Fruit fly (Drosophila melanogaster) whole organism, embryonic: ENCODE data around the gene slow.

Experiments
- BEAF-32 ChIP-seq: fragments of 200-800 bp; sonication (Bioruptor generic); optimal IDR thresholded peaks from 3 replicates; lab custom pipeline; 2017; ENCODE audit warnings: missing biosample characterization, missing genetic modification characterization, mild to moderate bottlenecking, moderate library complexity, missing genetic modification reagents
- CG10565 ChIP-seq: fragments of 200-800 bp; sonication (Bioruptor generic); optimal IDR thresholded peaks from 3 replicates; lab custom pipeline; 2016; ENCODE audit warnings: missing biosample characterization, mild to moderate bottlenecking, missing genetic modification characterization
- CG11560 ChIP-seq: fragments of 200-800 bp; sonication (Bioruptor generic); IDR thresholded peaks from 3 replicates; pipeline ENCODE4 v1.3.6; 2022; ENCODE audit warnings: missing biosample characterization, missing genetic modification characterization
- CG12391 ChIP-seq: fragments of 200-800 bp; sonication (Bioruptor generic); optimal IDR thresholded peaks from 3 replicates; lab custom pipeline; 2018; ENCODE audit warnings: missing biosample characterization, mild to moderate bottlenecking, missing genetic modification characterization, moderate library complexity
- CG15011 ChIP-seq: fragments of 200-800 bp; sonication (Bioruptor generic); optimal IDR thresholded peaks from 3 replicates; lab custom pipeline; 2018; ENCODE audit warnings: missing biosample characterization, mild to moderate bottlenecking, missing genetic modification characterization
- CG1602 ChIP-seq: fragments of 200-800 bp; sonication (Bioruptor generic); optimal IDR thresholded peaks from 3 replicates; lab custom pipeline; 2016; ENCODE audit warnings: missing biosample characterization, missing genetic modification characterization
- CG1603 ChIP-seq: fragments of 200-800 bp; sonication (Bioruptor generic); optimal IDR thresholded peaks from 2 replicates; lab custom pipeline; 2019; ENCODE audit warnings: missing biosample characterization, mild to moderate bottlenecking, missing genetic modification characterization, moderate library complexity
- CG17912 ChIP-seq: fragments of 200-800 bp; sonication (Bioruptor generic); optimal IDR thresholded peaks from 2 replicates; lab custom pipeline; 2018; ENCODE audit warnings: missing biosample characterization, mild to moderate bottlenecking, missing genetic modification characterization
- CG3163 ChIP-seq: fragments of 200-800 bp; sonication (Bioruptor generic); optimal IDR thresholded peaks from 3 replicates; lab custom pipeline; 2016; ENCODE audit warnings: missing biosample characterization, missing genetic modification characterization
- CG4424 ChIP-seq: fragments of 200-800 bp; sonication (Bioruptor generic); optimal IDR thresholded peaks from 3 replicates; lab custom pipeline; 2016; ENCODE audit warnings: missing biosample characterization, missing genetic modification characterization
- CG4854 ChIP-seq: fragments of 200-800 bp; sonication (Bioruptor generic); optimal IDR thresholded peaks from 2 replicates; lab custom pipeline; 2016; ENCODE audit warnings: missing biosample characterization, missing genetic modification characterization, inconsistent platforms
- CG6254 ChIP-seq: fragments of 200-800 bp; sonication (Bioruptor generic); optimal IDR thresholded peaks from 3 replicates; lab custom pipeline; 2017; ENCODE audit warnings: mild to moderate bottlenecking, missing biosample characterization, missing genetic modification reagents, missing genetic modification characterization
- CG6765 ChIP-seq: fragments of 200-800 bp; sonication (Bioruptor generic); optimal IDR thresholded peaks from 3 replicates; lab custom pipeline; 2017; ENCODE audit warnings: missing biosample characterization, mild to moderate bottlenecking, missing genetic modification characterization
- CG7271 ChIP-seq: fragments of 200-800 bp; sonication (Bioruptor generic); optimal IDR thresholded peaks from 2 replicates; lab custom pipeline; 2018; ENCODE audit warnings: missing biosample characterization, mild to moderate bottlenecking, missing genetic modification characterization, moderate library complexity
- CG7556 ChIP-seq: fragments of 200-800 bp; sonication (Bioruptor generic); optimal IDR thresholded peaks from 2 replicates; lab custom pipeline; 2017; ENCODE audit warnings: missing biosample characterization, mild to moderate bottlenecking, missing genetic modification characterization
- CG7786 ChIP-seq: fragments of 200-800 bp; sonication (Bioruptor generic); optimal IDR thresholded peaks from 2 replicates; lab custom pipeline; 2016; ENCODE audit warnings: missing biosample characterization, missing genetic modification characterization
- CG9215 ChIP-seq: fragments of 200-800 bp; sonication (Bioruptor generic); IDR thresholded peaks from 2 replicates; pipeline ENCODE4 v1.3.6; 2022; ENCODE audit warnings: missing biosample characterization, missing genetic modification characterization
- CG9727 ChIP-seq: fragments of 200-800 bp; sonication (Bioruptor generic); optimal IDR thresholded peaks from 3 replicates; lab custom pipeline; 2017; ENCODE audit warnings: missing biosample characterization, mild to moderate bottlenecking, missing genetic modification characterization
- Dref ChIP-seq: fragments of 200-800 bp; sonication (Bioruptor generic); IDR thresholded peaks from 2 replicates; pipeline ENCODE4 v1.3.6; 2022; ENCODE audit warnings: missing biosample characterization, missing genetic modification characterization
- HmgD ChIP-seq: fragments of 200-800 bp; sonication (Bioruptor generic); optimal IDR thresholded peaks from 3 replicates; lab custom pipeline; 2016; ENCODE audit warnings: missing biosample characterization, missing genetic modification characterization
- Hr39 ChIP-seq: fragments of >200 bp; optimal IDR thresholded peaks from 2 replicates; lab custom pipeline; 2017
- Hr51 ChIP-seq, 2 experiments: fragments of 200-800 bp; sonication (Bioruptor generic); optimal IDR thresholded peaks; 2 replicates in 1 of 2; 3 replicates in 1 of 2; lab custom pipeline; 2016 to 2018; ENCODE audit warnings: missing biosample characterization in 2 of 2, missing genetic modification characterization in 2 of 2, mild to moderate bottlenecking in 1 of 2, moderate library complexity in 1 of 2
- Med ChIP-seq: fragments of 200-800 bp; sonication (Bioruptor generic); peaks from one replicate; lab custom pipeline; 2016; ENCODE audit warnings: missing biosample characterization, missing genetic modification characterization, mild to moderate bottlenecking, inconsistent platforms, moderate library complexity
- Myb ChIP-seq: fragments of 200-800 bp; sonication (Bioruptor generic); optimal IDR thresholded peaks from 2 replicates; lab custom pipeline; 2016; ENCODE audit warnings: missing biosample characterization, missing genetic modification characterization
- Sin3A ChIP-seq: fragments of >200 bp; optimal IDR thresholded peaks from 2 replicates; lab custom pipeline; 2018
- Sox100B ChIP-seq: fragments of 200-800 bp; sonication (Bioruptor generic); optimal IDR thresholded peaks from 3 replicates; lab custom pipeline; 2018; ENCODE audit warnings: missing biosample characterization, mild to moderate bottlenecking, missing genetic modification characterization
- Ssrp ChIP-seq: fragments of 200-800 bp; sonication (Bioruptor generic); optimal IDR thresholded peaks from 2 replicates; lab custom pipeline; 2018; ENCODE audit warnings: missing biosample characterization, mild to moderate bottlenecking, missing genetic modification characterization, moderate library complexity
- Vsx1 ChIP-seq: fragments of 200-800 bp; sonication (Bioruptor generic); optimal IDR thresholded peaks from 2 replicates; lab custom pipeline; 2017; ENCODE audit warnings: missing biosample characterization, mild to moderate bottlenecking, missing genetic modification characterization, missing genetic modification reagents
- Xrp1 ChIP-seq: fragments of 200-800 bp; sonication (Bioruptor generic); IDR thresholded peaks from 2 replicates; pipeline ENCODE4 v1.3.6; 2022; ENCODE audit warnings: missing biosample characterization, missing genetic modification characterization
- ab ChIP-seq: fragments of 200-800 bp; sonication (Bioruptor generic); optimal IDR thresholded peaks from 2 replicates; lab custom pipeline; 2016; ENCODE audit warnings: missing biosample characterization, missing genetic modification characterization
- btn ChIP-seq: fragments of 200-800 bp; sonication (Bioruptor generic); optimal IDR thresholded peaks from 2 replicates; lab custom pipeline; 2016; ENCODE audit warnings: missing biosample characterization, missing genetic modification characterization
- cg ChIP-seq: fragments of 200-800 bp; sonication (Bioruptor generic); optimal IDR thresholded peaks from 3 replicates; lab custom pipeline; 2019; ENCODE audit warnings: missing biosample characterization, mild to moderate bottlenecking, missing genetic modification characterization, moderate library complexity
- chn ChIP-seq: fragments of 200-800 bp; sonication (Bioruptor generic); optimal IDR thresholded peaks from 2 replicates; lab custom pipeline; 2016; ENCODE audit warnings: missing biosample characterization, missing genetic modification characterization
- ci ChIP-seq: fragments of 200-800 bp; sonication (Bioruptor generic); IDR thresholded peaks from 3 replicates; pipeline ENCODE4 v1.3.6; 2022; ENCODE audit warnings: missing biosample characterization, missing genetic modification characterization
- corto ChIP-seq: fragments of 200-800 bp; sonication (Bioruptor generic); optimal IDR thresholded peaks from 2 replicates; lab custom pipeline; 2016; ENCODE audit warnings: missing biosample characterization, mild to moderate bottlenecking, missing genetic modification characterization, moderate library complexity
- esg ChIP-seq: fragments of 200-800 bp; sonication (Bioruptor generic); conservative IDR thresholded peaks from 2 replicates; pipeline ENCODE4 v1.3.6; 2022; ENCODE audit warnings: missing biosample characterization, missing genetic modification characterization
- fd96Cb ChIP-seq: fragments of 200-800 bp; sonication (Bioruptor generic); optimal IDR thresholded peaks from 2 replicates; lab custom pipeline; 2018; ENCODE audit warnings: missing biosample characterization, mild to moderate bottlenecking, missing genetic modification characterization, moderate library complexity
- gcm2 ChIP-seq: fragments of 200-800 bp; sonication (Bioruptor generic); optimal IDR thresholded peaks from 2 replicates; lab custom pipeline; 2016; ENCODE audit warnings: missing biosample characterization, missing genetic modification characterization
- gro ChIP-seq: fragments of 200-800 bp; sonication (Bioruptor generic); optimal IDR thresholded peaks from 2 replicates; lab custom pipeline; 2016; ENCODE audit warnings: missing biosample characterization, missing genetic modification characterization
- h ChIP-seq: fragments of >200 bp; optimal IDR thresholded peaks from 2 replicates; lab custom pipeline; 2017
- jing ChIP-seq: fragments of 200-800 bp; sonication (Bioruptor generic); optimal IDR thresholded peaks from 2 replicates; lab custom pipeline; 2018; ENCODE audit warnings: missing biosample characterization, mild to moderate bottlenecking, missing genetic modification characterization
- luna ChIP-seq: fragments of 200-800 bp; sonication (Bioruptor generic); optimal IDR thresholded peaks from 2 replicates; lab custom pipeline; 2016; ENCODE audit warnings: missing biosample characterization, missing genetic modification characterization
- nerfin-1 ChIP-seq: fragments of 200-800 bp; sonication (Bioruptor generic); optimal IDR thresholded peaks from 3 replicates; lab custom pipeline; 2019; ENCODE audit warnings: missing biosample characterization, mild to moderate bottlenecking, missing genetic modification characterization, moderate library complexity
- nerfin-2 ChIP-seq: fragments of 200-800 bp; sonication (Bioruptor generic); IDR thresholded peaks from 2 replicates; pipeline ENCODE4 v1.3.6; 2022; ENCODE audit warnings: missing biosample characterization, missing genetic modification characterization; ENCODE audit not compliant: partially characterized antibody
- nmo ChIP-seq: fragments of 200-800 bp; sonication (Bioruptor generic); optimal IDR thresholded peaks from 2 replicates; lab custom pipeline; 2018; ENCODE audit warnings: missing biosample characterization, mild to moderate bottlenecking, missing genetic modification characterization, moderate library complexity
- oc ChIP-seq: fragments of 200-800 bp; sonication (Bioruptor generic); optimal IDR thresholded peaks from 2 replicates; lab custom pipeline; 2018; ENCODE audit warnings: missing biosample characterization, mild to moderate bottlenecking, missing genetic modification characterization, moderate library complexity
- odd ChIP-seq: fragments of 200-800 bp; sonication (Bioruptor generic); optimal IDR thresholded peaks from 2 replicates; lab custom pipeline; 2017; ENCODE audit warnings: missing biosample characterization, mild to moderate bottlenecking, missing genetic modification characterization
- pita ChIP-seq: fragments of 200-800 bp; sonication (Bioruptor generic); optimal IDR thresholded peaks from 2 replicates; lab custom pipeline; 2017; ENCODE audit warnings: missing biosample characterization, mild to moderate bottlenecking, missing genetic modification characterization
- ro ChIP-seq: fragments of 200-800 bp; sonication (Bioruptor generic); IDR thresholded peaks from 2 replicates; pipeline ENCODE4 v1.3.6; 2022; ENCODE audit warnings: missing biosample characterization, missing genetic modification characterization
- schlank ChIP-seq: fragments of 200-800 bp; sonication (Bioruptor generic); optimal IDR thresholded peaks from 2 replicates; lab custom pipeline; 2018; ENCODE audit warnings: missing biosample characterization, mild to moderate bottlenecking, missing genetic modification characterization
- trh ChIP-seq: fragments of 200-800 bp; sonication (Bioruptor generic); optimal IDR thresholded peaks from 2 replicates; lab custom pipeline; 2016; ENCODE audit warnings: missing biosample characterization, missing genetic modification characterization
- wek ChIP-seq: fragments of 200-800 bp; sonication (Bioruptor generic); optimal IDR thresholded peaks from 3 replicates; lab custom pipeline; 2018; ENCODE audit warnings: missing biosample characterization, mild to moderate bottlenecking, missing genetic modification characterization, moderate library complexity

The slow gene

DNA sequence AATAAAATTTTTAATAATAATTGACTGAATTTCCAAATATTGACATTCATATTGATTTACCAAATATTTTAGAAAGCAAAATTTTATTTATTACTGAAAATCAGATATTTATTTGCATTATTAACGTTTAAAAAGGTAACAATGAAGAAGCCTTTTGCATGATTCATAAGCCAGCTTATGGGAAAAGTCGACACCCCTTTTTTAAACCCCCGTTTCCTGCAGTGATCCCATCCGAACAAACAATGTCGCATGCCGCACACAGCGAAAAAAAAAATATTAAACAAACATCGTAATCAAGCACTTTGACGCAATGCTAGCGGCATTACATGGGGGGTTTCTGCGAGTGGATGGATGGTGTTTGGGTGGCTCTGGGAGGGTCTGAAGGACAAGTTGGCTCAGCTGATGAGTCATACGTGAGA, 30.6 kb upstream of the slow start (continued):
- TF ChIP-seq Dref (GFP tag; lab: Robert Waterston, UW), result no peak
- TF ChIP-seq CG11560 (tag; lab: Robert Waterston, UW), result no peak
- no peak for TF ChIP-seq CG1602 (GFP tag; lab: Kevin White, UChicago)
- no peak for TF ChIP-seq luna (GFP tag; lab: Kevin White, UChicago)
- TF ChIP-seq ab, result no peak
- no peak for TF ChIP-seq wek (GFP tag; lab: Kevin White, UChicago)
- no peak for TF ChIP-seq ro
- no peak for TF ChIP-seq CG4854 (GFP tag; lab: Kevin White, UChicago)
- TF ChIP-seq schlank (tag; lab: Kevin White, UChicago), result peak; percentile 44
- TF ChIP-seq Myb, result peak; percentile 17
- peak; percentile 20 to 55 for TF ChIP-seq Hr51 (GFP tag; optimal IDR thresholded peaks at IDR 0.05; lab: Kevin White, UChicago)
- TF ChIP-seq ci, result peak; percentile 65; the same call in 2 of the 3 replicates
- peak; percentile 44 for TF ChIP-seq CG7786 (GFP tag; lab: Kevin White, UChicago)
- no peak for TF ChIP-seq Ssrp
- peak; percentile 80 for TF ChIP-seq CG7556 (GFP tag; lab: Kevin White, UChicago)
- no peak for TF ChIP-seq corto (GFP tag; lab: Kevin White, UChicago)
- TF ChIP-seq h (lab: Kevin White, UChicago), result no peak
- TF ChIP-seq Vsx1 (GFP tag; lab: Kevin White, UChicago), result peak; percentile 12
- peak; percentile 2 for TF ChIP-seq odd
- TF ChIP-seq oc (tag; lab: Kevin White, UChicago), result peak; percentile 59
- no peak for TF ChIP-seq nerfin-2 (GFP tag; lab: Robert Waterston, UW)
- no peak for TF ChIP-seq trh
- TF ChIP-seq esg, result no peak
- peak; percentile 6 for TF ChIP-seq chn (GFP tag; lab: Kevin White, UChicago)
- TF ChIP-seq HmgD, result no peak
- no peak for TF ChIP-seq CG3163 (GFP tag; lab: Kevin White, UChicago)
- no peak for TF ChIP-seq fd96Cb (tag; lab: Kevin White, UChicago)
- no peak for TF ChIP-seq jing (GFP tag; lab: Kevin White, UChicago)
- peak; percentile 33 for TF ChIP-seq CG9727 (GFP tag; lab: Kevin White, UChicago)
- TF ChIP-seq CG17912 (GFP tag; lab: Kevin White, UChicago), result no peak
- TF ChIP-seq cg (GFP tag; lab: Kevin White, UChicago), result no peak
- TF ChIP-seq CG9215 (GFP tag; lab: Robert Waterston, UW), result no peak
- TF ChIP-seq pita (GFP tag; lab: Kevin White, UChicago), result no peak
- peak; percentile 90 for TF ChIP-seq Med
- TF ChIP-seq nerfin-1 (tag; lab: Kevin White, UChicago), result peak; percentile 46
- no peak for TF ChIP-seq BEAF-32 (GFP tag; lab: Kevin White, UChicago)
- peak; percentile 6 for TF ChIP-seq gro
- no peak for TF ChIP-seq CG6765
- peak; percentile 39 for TF ChIP-seq CG1603 (tag; lab: Kevin White, UChicago)
- peak; percentile 7 for TF ChIP-seq nmo (GFP tag; lab: Kevin White, UChicago)
- no peak for TF ChIP-seq btn (GFP tag; lab: Kevin White, UChicago)
- no peak for TF ChIP-seq CG7271 (tag; lab: Kevin White, UChicago)
- TF ChIP-seq CG15011 (GFP tag; lab: Kevin White, UChicago), result no peak
- TF ChIP-seq Sox100B (GFP tag; lab: Kevin White, UChicago), result peak; percentile 46
- TF ChIP-seq Xrp1 (GFP tag; lab: Robert Waterston, UW), result peak; percentile 52; the same call in 1 of the 2 replicates
- no peak for TF ChIP-seq Sin3A (lab: Kevin White, UChicago)
- TF ChIP-seq CG10565 (GFP tag; lab: Kevin White, UChicago), result no peak
- TF ChIP-seq CG6254 (GFP tag; lab: Kevin White, UChicago), result no peak
- peak; percentile 12 for TF ChIP-seq CG12391 (tag; lab: Kevin White, UChicago)
- no peak for TF ChIP-seq Hr39
- no peak for TF ChIP-seq gcm2 (GFP tag; lab: Kevin White, UChicago)
- no peak for TF ChIP-seq CG4424 (GFP tag; lab: Kevin White, UChicago)
